Worm (Caenorhabditis elegans): ENCODE data around the gene Y37E11B.7.

DNA sequence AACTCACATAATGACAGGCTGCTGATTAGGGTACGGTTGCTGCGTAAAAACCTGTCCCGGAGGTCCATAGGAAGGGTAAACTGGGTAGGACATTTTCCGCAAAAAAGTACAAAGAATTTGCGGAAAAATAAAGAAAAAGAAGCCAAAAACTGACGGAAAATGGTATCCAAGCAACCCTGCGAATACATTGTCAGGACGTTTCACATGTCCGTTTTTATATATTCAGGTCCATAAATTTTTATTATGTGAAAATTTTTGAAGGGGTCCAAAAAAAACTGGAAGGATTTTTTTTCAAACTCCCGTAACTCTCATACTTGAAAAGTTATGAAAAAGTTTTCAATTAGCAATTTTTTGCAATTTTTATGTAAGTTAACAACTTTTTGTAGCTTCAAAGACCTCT, 42.2 kb upstream of the Y37E11B.7 start, which contains the start of gene CC8.3:
- TF ChIP-seq ama-1 (optimal IDR thresholded peaks at IDR 0.05) (no peak), tra-4 (tag; optimal IDR thresholded peaks at IDR 0.05) (no peak), aly-1 (tag; optimal IDR thresholded peaks at IDR 0.05) (no peak), flt-1 (GFP tag; IDR thresholded peaks at IDR 0.05) (no peak), tbx-11 (GFP tag; IDR thresholded peaks at IDR 0.05) (no peak), tbx-37 (GFP tag; conservative IDR thresholded peaks at IDR 0.05) (no peak), hmbx-1 (tag; optimal IDR thresholded peaks at IDR 0.05) (no peak), F13C5.2 (tag; optimal IDR thresholded peaks at IDR 0.05) (no peak), pes-1 (GFP tag; IDR thresholded peaks at IDR 0.05) (no peak), hnd-1 (tag; optimal IDR thresholded peaks at IDR 0.05) (no peak)

Measured in whole organism, early embryonic.